Fruit fly (Drosophila melanogaster): Measurements from ENCODE around the gene myd.
A peak's percentile ranks its signal among the peaks of the same experiment; 100 is the strongest.

The myd gene

dm6 chr3R:19180263-19180893 lies at the start of gene myd, which contains the start of gene CG5555:
myd (plus strand) TSS chr3R:19180659.
CG5555 (minus strand) TSS chr3R:19180538.
- TF ChIP-seq CG1620 (GFP tag; optimal IDR thresholded peaks at IDR 0.05) (no peak), CG7045 (GFP tag; optimal IDR thresholded peaks at IDR 0.05) (no peak), Hr96 (GFP tag; optimal IDR thresholded peaks at IDR 0.05) (peak; percentile 20), CG14711 (tag; optimal IDR thresholded peaks at IDR 0.05) (no peak), CG5204 (GFP tag; optimal IDR thresholded peaks at IDR 0.05) (no peak), pad (GFP tag; optimal IDR thresholded peaks at IDR 0.05) (no peak), CG11617 (GFP tag; optimal IDR thresholded peaks at IDR 0.05) (no peak), CG33017 (tag; optimal IDR thresholded peaks at IDR 0.05) (no peak), Crg-1 (GFP tag; optimal IDR thresholded peaks at IDR 0.05) (peak; percentile 41), CG12768 (GFP tag; optimal IDR thresholded peaks at IDR 0.05) (no peak), Clk (GFP tag; optimal IDR thresholded peaks at IDR 0.05) (no peak), ovo (GFP tag; optimal IDR thresholded peaks at IDR 0.05) (no peak), cnc (optimal IDR thresholded peaks at IDR 0.05) (no peak), cic (GFP tag; optimal IDR thresholded peaks at IDR 0.05) (no peak), kay (GFP tag; ENCODE audit: borderline replicate concordance) (peak; percentile 53), bab1 (GFP tag; optimal IDR thresholded peaks at IDR 0.05) (peak; percentile 24), CG7101 (tag; optimal IDR thresholded peaks at IDR 0.05) (peak; percentile 16), toe (GFP tag; optimal IDR thresholded peaks at IDR 0.05) (no peak), tj (GFP tag; optimal IDR thresholded peaks at IDR 0.05) (peak; percentile 82), Mnt (GFP tag; optimal IDR thresholded peaks at IDR 0.05) (no peak)

- no peak for TF ChIP-seq CG1620 (GFP tag; optimal IDR thresholded peaks at IDR 0.05)
- TF ChIP-seq cnc (optimal IDR thresholded peaks at IDR 0.05), result no peak
- TF ChIP-seq tj (GFP tag; optimal IDR thresholded peaks at IDR 0.05), result peak; percentile 5
- peak; percentile 2 for TF ChIP-seq bab1 (GFP tag; optimal IDR thresholded peaks at IDR 0.05)
- TF ChIP-seq CG12768 (GFP tag; optimal IDR thresholded peaks at IDR 0.05), result no peak
- peak; percentile 29 for TF ChIP-seq Mnt (GFP tag; optimal IDR thresholded peaks at IDR 0.05)
- TF ChIP-seq CG7045 (GFP tag; optimal IDR thresholded peaks at IDR 0.05), result no peak
- peak; percentile 75 for TF ChIP-seq kay (GFP tag; ENCODE audit: borderline replicate concordance)
- no peak for TF ChIP-seq ovo (GFP tag; optimal IDR thresholded peaks at IDR 0.05)
- no peak for TF ChIP-seq Hr96 (GFP tag; optimal IDR thresholded peaks at IDR 0.05)
- TF ChIP-seq toe (GFP tag; optimal IDR thresholded peaks at IDR 0.05), result no peak
- no peak for TF ChIP-seq pad (GFP tag; optimal IDR thresholded peaks at IDR 0.05)
- TF ChIP-seq Crg-1 (GFP tag; optimal IDR thresholded peaks at IDR 0.05), result no peak
- TF ChIP-seq CG11617 (GFP tag; optimal IDR thresholded peaks at IDR 0.05), result peak; percentile 61
- peak; percentile 67 for TF ChIP-seq CG33017 (tag; optimal IDR thresholded peaks at IDR 0.05)
- TF ChIP-seq CG5204 (GFP tag; optimal IDR thresholded peaks at IDR 0.05), result no peak
- peak; percentile 85 for TF ChIP-seq cic (GFP tag; optimal IDR thresholded peaks at IDR 0.05)
- peak; percentile 64 for TF ChIP-seq CG7101 (tag; optimal IDR thresholded peaks at IDR 0.05)
- no peak for TF ChIP-seq CG14711 (tag; optimal IDR thresholded peaks at IDR 0.05)
- TF ChIP-seq Clk (GFP tag; optimal IDR thresholded peaks at IDR 0.05), result no peak
Measured at dm6 chr3R:19132146-19132833, 48.2 kb upstream of the myd start, which contains the start of gene Cyp12a5. Cyp12a5 (plus strand) TSS chr3R:19132648.

- TF ChIP-seq CG7101 (tag; optimal IDR thresholded peaks at IDR 0.05), result peak; percentile 49
- TF ChIP-seq CG14711 (tag; optimal IDR thresholded peaks at IDR 0.05), result peak; percentile 3
- TF ChIP-seq CG1620 (GFP tag; optimal IDR thresholded peaks at IDR 0.05), result no peak
- TF ChIP-seq CG11617 (GFP tag; optimal IDR thresholded peaks at IDR 0.05), result no peak
- no peak for TF ChIP-seq Hr96 (GFP tag; optimal IDR thresholded peaks at IDR 0.05)
- TF ChIP-seq CG12768 (GFP tag; optimal IDR thresholded peaks at IDR 0.05), result peak; percentile 70
- peak; percentile 41 for TF ChIP-seq kay (GFP tag; ENCODE audit: borderline replicate concordance)
- TF ChIP-seq ovo (GFP tag; optimal IDR thresholded peaks at IDR 0.05), result no peak
- TF ChIP-seq cnc (optimal IDR thresholded peaks at IDR 0.05), result no peak
- peak; percentile 59 for TF ChIP-seq CG33017 (tag; optimal IDR thresholded peaks at IDR 0.05)
- peak; percentile 5 for TF ChIP-seq CG7045 (GFP tag; optimal IDR thresholded peaks at IDR 0.05)
- TF ChIP-seq tj (GFP tag; optimal IDR thresholded peaks at IDR 0.05), result no peak
- peak; percentile 64 for TF ChIP-seq Mnt (GFP tag; optimal IDR thresholded peaks at IDR 0.05)
- TF ChIP-seq CG5204 (GFP tag; optimal IDR thresholded peaks at IDR 0.05), result peak; percentile 20
- TF ChIP-seq bab1 (GFP tag; optimal IDR thresholded peaks at IDR 0.05), result peak; percentile 14
- no peak for TF ChIP-seq Clk (GFP tag; optimal IDR thresholded peaks at IDR 0.05)
- TF ChIP-seq pad (GFP tag; optimal IDR thresholded peaks at IDR 0.05), result no peak
- peak; percentile 92 for TF ChIP-seq cic (GFP tag; optimal IDR thresholded peaks at IDR 0.05)
- peak; percentile 26 for TF ChIP-seq Crg-1 (GFP tag; optimal IDR thresholded peaks at IDR 0.05)
- TF ChIP-seq toe (GFP tag; optimal IDR thresholded peaks at IDR 0.05), result peak; percentile 6
Measured at dm6 chr3R:19134957-19135356, 45.5 kb upstream of the myd start, which contains the start of gene Cyp12a4. Cyp12a4 (plus strand) TSS chr3R:19135158.

- TF ChIP-seq CG1620 (GFP tag; optimal IDR thresholded peaks at IDR 0.05) (peak; percentile 87), ovo (GFP tag; optimal IDR thresholded peaks at IDR 0.05) (peak; percentile 89), cic (GFP tag; optimal IDR thresholded peaks at IDR 0.05) (peak; percentile 90), tj (GFP tag; optimal IDR thresholded peaks at IDR 0.05) (peak; percentile 74), CG7045 (GFP tag; optimal IDR thresholded peaks at IDR 0.05) (peak; percentile 73), toe (GFP tag; optimal IDR thresholded peaks at IDR 0.05) (peak; percentile 89), CG5204 (GFP tag; optimal IDR thresholded peaks at IDR 0.05) (peak; percentile 90), CG14711 (tag; optimal IDR thresholded peaks at IDR 0.05) (peak; percentile 75), bab1 (GFP tag; optimal IDR thresholded peaks at IDR 0.05) (peak; percentile 83), Crg-1 (GFP tag; optimal IDR thresholded peaks at IDR 0.05) (peak; percentile 95), CG12768 (GFP tag; optimal IDR thresholded peaks at IDR 0.05) (peak; percentile 94), CG11617 (GFP tag; optimal IDR thresholded peaks at IDR 0.05) (peak; percentile 90), cnc (optimal IDR thresholded peaks at IDR 0.05) (no peak), pad (GFP tag; optimal IDR thresholded peaks at IDR 0.05) (peak; percentile 81), kay (GFP tag; ENCODE audit: borderline replicate concordance) (peak; percentile 60), CG7101 (tag; optimal IDR thresholded peaks at IDR 0.05) (peak; percentile 78), Clk (GFP tag; optimal IDR thresholded peaks at IDR 0.05) (peak; percentile 84), Hr96 (GFP tag; optimal IDR thresholded peaks at IDR 0.05) (peak; percentile 93), CG33017 (tag; optimal IDR thresholded peaks at IDR 0.05) (peak; percentile 35), Mnt (GFP tag; optimal IDR thresholded peaks at IDR 0.05) (peak; percentile 91)
Measured at dm6 chr3R:19147511-19148239, 32.8 kb upstream of the myd start, which contains the start of gene Ppcs. Ppcs (minus strand) TSS chr3R:19147910.
